Worm (Caenorhabditis elegans) whole organism, L2 larva: Measurements from ENCODE around the gene best-9.

Source experiments
- C34F6.9 ChIP-seq: fragments of 150-350 bp; optimal IDR thresholded peaks from 2 replicates; lab custom pipeline; 2014; ENCODE audit warnings: missing biosample characterization, missing genetic modification characterization
- F13H6.1 ChIP-seq: sonication (generic microtip); optimal IDR thresholded peaks from 2 replicates; lab custom pipeline; 2016; ENCODE audit warnings: missing genetic modification characterization, missing compliant biosample characterization
- R02D3.7 ChIP-seq: fragments of 150-350 bp; optimal IDR thresholded peaks from 2 replicates; lab custom pipeline; 2014; ENCODE audit warnings: missing biosample characterization, missing genetic modification characterization
- ZK546.5 ChIP-seq: sonication (generic microtip); optimal IDR thresholded peaks from 2 replicates; lab custom pipeline; 2017; ENCODE audit warnings: missing biosample characterization, missing genetic modification characterization
- alr-1 ChIP-seq: fragments of 150-350 bp; optimal IDR thresholded peaks from 2 replicates; lab custom pipeline; 2014; ENCODE audit warnings: missing biosample characterization, missing genetic modification characterization
- blmp-1 ChIP-seq: sonication (generic microtip); optimal IDR thresholded peaks from 2 replicates; lab custom pipeline; 2017; ENCODE audit warnings: missing genetic modification characterization, mild to moderate bottlenecking, missing compliant biosample characterization, antibody characterized with exemption, moderate library complexity; ENCODE audit not compliant: insufficient read depth
- ceh-16 ChIP-seq: fragments of 150-350 bp; optimal IDR thresholded peaks from 2 replicates; lab custom pipeline; 2014; ENCODE audit warnings: missing biosample characterization, missing genetic modification characterization
- crh-2 ChIP-seq: sonication (generic microtip); optimal IDR thresholded peaks from 2 replicates; lab custom pipeline; 2017; ENCODE audit warnings: missing biosample characterization, missing genetic modification characterization
- dmd-4 ChIP-seq: sonication (generic microtip); optimal IDR thresholded peaks from 2 replicates; lab custom pipeline; 2017; ENCODE audit warnings: missing biosample characterization, missing genetic modification characterization
- egl-27 ChIP-seq: sonication (generic microtip); optimal IDR thresholded peaks from 3 replicates; lab custom pipeline; 2017; ENCODE audit warnings: missing biosample characterization, missing genetic modification reagents, missing genetic modification characterization
- elt-3 ChIP-seq: sonication (generic microtip); optimal IDR thresholded peaks from 2 replicates; lab custom pipeline; 2017; ENCODE audit warnings: missing biosample characterization, missing genetic modification characterization
- fos-1 ChIP-seq: fragments of 150-350 bp; optimal IDR thresholded peaks from 2 replicates; lab custom pipeline; 2014; ENCODE audit warnings: missing biosample characterization, missing genetic modification characterization
- gmeb-1 ChIP-seq: fragments of 150-350 bp; optimal IDR thresholded peaks from 2 replicates; lab custom pipeline; 2014; ENCODE audit warnings: missing biosample characterization, missing genetic modification characterization
- lin-11 ChIP-seq: fragments of 150-350 bp; sonication (generic microtip); optimal IDR thresholded peaks from 2 replicates; lab custom pipeline; 2014; ENCODE audit warnings: missing biosample characterization, missing genetic modification characterization, inconsistent platforms, mixed read lengths
- lin-13 ChIP-seq: fragments of 150-350 bp; optimal IDR thresholded peaks from 2 replicates; lab custom pipeline; 2014; ENCODE audit warnings: missing biosample characterization, missing genetic modification reagents, missing genetic modification characterization
- lin-39 ChIP-seq: fragments of 150-350 bp; optimal IDR thresholded peaks from 2 replicates; lab custom pipeline; 2014; ENCODE audit warnings: missing biosample characterization, missing genetic modification reagents, missing genetic modification characterization
- lsy-2 ChIP-seq, 2 experiments: fragments of 150-350 bp in 1 of 2; sonication (generic microtip) in 1 of 2; optimal IDR thresholded peaks; 2 replicates each; lab custom pipeline; 2014 to 2017; ENCODE audit warnings: missing biosample characterization in 2 of 2, missing genetic modification characterization in 2 of 2
- mab-5 ChIP-seq: fragments of 150-350 bp; optimal IDR thresholded peaks from 2 replicates; lab custom pipeline; 2014; ENCODE audit warnings: missing biosample characterization, missing genetic modification characterization
- mdl-1 ChIP-seq, 2 experiments: fragments of 150-350 bp in 1 of 2; sonication (generic microtip) in 1 of 2; optimal IDR thresholded peaks; 2 replicates each; lab custom pipeline; 2017; ENCODE audit warnings: missing biosample characterization in 2 of 2, missing genetic modification characterization in 2 of 2
- nhr-11 ChIP-seq: fragments of 150-350 bp; optimal IDR thresholded peaks from 2 replicates; lab custom pipeline; 2014; ENCODE audit warnings: missing biosample characterization, missing genetic modification characterization
- nhr-129 ChIP-seq: fragments of 150-350 bp; optimal IDR thresholded peaks from 2 replicates; lab custom pipeline; 2014; ENCODE audit warnings: missing biosample characterization, missing genetic modification characterization
- nhr-21 ChIP-seq: fragments of 150-350 bp; optimal IDR thresholded peaks from 2 replicates; lab custom pipeline; 2014; ENCODE audit warnings: missing biosample characterization, missing genetic modification characterization
- nhr-237 ChIP-seq: fragments of 150-350 bp; optimal IDR thresholded peaks from 2 replicates; lab custom pipeline; 2014; ENCODE audit warnings: missing biosample characterization, missing genetic modification characterization
- nhr-25 ChIP-seq: fragments of 150-350 bp; sonication (generic microtip); optimal IDR thresholded peaks from 3 replicates; lab custom pipeline; 2014; ENCODE audit warnings: missing biosample characterization, missing genetic modification characterization
- nhr-6 ChIP-seq: fragments of 150-350 bp; optimal IDR thresholded peaks from 2 replicates; lab custom pipeline; 2014; ENCODE audit warnings: missing biosample characterization, missing genetic modification characterization
- nhr-77 ChIP-seq: fragments of 150-350 bp; optimal IDR thresholded peaks from 2 replicates; lab custom pipeline; 2014; ENCODE audit warnings: missing biosample characterization, missing genetic modification characterization
- peb-1 ChIP-seq: fragments of 150-350 bp; optimal IDR thresholded peaks from 2 replicates; lab custom pipeline; 2014; ENCODE audit warnings: missing biosample characterization, missing genetic modification characterization
- sem-4 ChIP-seq: fragments of 150-350 bp; optimal IDR thresholded peaks from 2 replicates; lab custom pipeline; 2014; ENCODE audit warnings: missing biosample characterization, missing genetic modification reagents, missing genetic modification characterization
- skn-1 ChIP-seq: sonication (generic microtip); optimal IDR thresholded peaks from 2 replicates; lab custom pipeline; 2017; ENCODE audit warnings: missing biosample characterization, missing genetic modification characterization
- sma-3 ChIP-seq: sonication (generic microtip); optimal IDR thresholded peaks from 2 replicates; lab custom pipeline; 2016; ENCODE audit warnings: missing genetic modification reagents, missing genetic modification characterization, missing compliant biosample characterization
- sma-9 ChIP-seq, 2 experiments: fragments of 150-350 bp in 1 of 2; sonication (generic microtip) in 1 of 2; optimal IDR thresholded peaks; 2 replicates each; lab custom pipeline; 2014 to 2016; ENCODE audit warnings: missing genetic modification characterization in 2 of 2, mild to moderate bottlenecking in 1 of 2, missing biosample characterization in 1 of 2, missing compliant biosample characterization in 1 of 2, missing genetic modification reagents in 1 of 2, moderate library complexity in 1 of 2
- snpc-4 ChIP-seq: fragments of 150-350 bp; optimal IDR thresholded peaks from 2 replicates; lab custom pipeline; 2014; ENCODE audit warnings: missing biosample characterization, missing genetic modification characterization
- unc-55 ChIP-seq: fragments of 150-350 bp; sonication (generic microtip); optimal IDR thresholded peaks from 3 replicates; lab custom pipeline; 2014; ENCODE audit warnings: missing biosample characterization, missing genetic modification reagents, missing genetic modification characterization
- zag-1 ChIP-seq: fragments of 150-350 bp; optimal IDR thresholded peaks from 2 replicates; lab custom pipeline; 2014; ENCODE audit warnings: missing biosample characterization, missing genetic modification characterization
- ztf-1 ChIP-seq: fragments of 200-800 bp; sonication (Bioruptor generic); conservative IDR thresholded peaks from 2 replicates; pipeline ENCODE4 v1.3.6; 2022; ENCODE audit warnings: missing genetic modification characterization, missing compliant biosample characterization
- ztf-11 ChIP-seq: sonication (generic microtip); optimal IDR thresholded peaks from 2 replicates; lab custom pipeline; 2017; ENCODE audit warnings: missing biosample characterization, missing genetic modification characterization
- ztf-4 ChIP-seq: fragments of 150-350 bp; optimal IDR thresholded peaks from 2 replicates; lab custom pipeline; 2014; ENCODE audit warnings: missing biosample characterization, missing genetic modification characterization

Gene best-9

ce11 chrIV:6552036-6552435, 8.5 kb upstream of the best-9 start:
- no peak for TF ChIP-seq sma-3 (GFP tag; lab: Kevin White, UChicago)

ce11 chrIV:6554865-6555264, 5.7 kb upstream of the best-9 start:
- TF ChIP-seq sem-4 (tag; lab: Kevin White, UChicago), result no peak
- TF ChIP-seq nhr-129 (tag; lab: Kevin White, UChicago), result peak; percentile 7
- TF ChIP-seq crh-2 (tag; lab: Kevin White, UChicago), result peak; percentile 47
- no peak for TF ChIP-seq nhr-77 (tag; lab: Kevin White, UChicago)
- TF ChIP-seq nhr-11 (tag; lab: Kevin White, UChicago), result no peak
- TF ChIP-seq lin-11 (tag; lab: Kevin White, UChicago), result no peak
- TF ChIP-seq mab-5 (tag; lab: Kevin White, UChicago), result no peak
- peak; percentile 23 for TF ChIP-seq gmeb-1 (tag; lab: Kevin White, UChicago)
- no peak for TF ChIP-seq snpc-4
- no peak for TF ChIP-seq mdl-1 (tag; optimal IDR thresholded peaks at IDR 0.05; lab: Kevin White, UChicago)
- no peak for TF ChIP-seq ztf-11
- TF ChIP-seq nhr-21, result peak; percentile 15
- peak; percentile 83 for TF ChIP-seq sma-9 (GFP tag; optimal IDR thresholded peaks at IDR 0.05; lab: Kevin White, UChicago)
- TF ChIP-seq sma-9 (tag; optimal IDR thresholded peaks at IDR 0.05; lab: Kevin White, UChicago), result no peak
- TF ChIP-seq C34F6.9 (tag; lab: Kevin White, UChicago), result no peak
- TF ChIP-seq lsy-2 (tag; optimal IDR thresholded peaks at IDR 0.05; lab: Kevin White, UChicago), result peak in 1 of 2 experiments; percentile 17
- TF ChIP-seq ztf-4 (tag; lab: Kevin White, UChicago), result no peak
- TF ChIP-seq sma-3 (GFP tag; lab: Kevin White, UChicago), result peak; percentile 26
- peak; percentile 97 for TF ChIP-seq fos-1 (tag; lab: Kevin White, UChicago)
- no peak for TF ChIP-seq peb-1

DNA sequence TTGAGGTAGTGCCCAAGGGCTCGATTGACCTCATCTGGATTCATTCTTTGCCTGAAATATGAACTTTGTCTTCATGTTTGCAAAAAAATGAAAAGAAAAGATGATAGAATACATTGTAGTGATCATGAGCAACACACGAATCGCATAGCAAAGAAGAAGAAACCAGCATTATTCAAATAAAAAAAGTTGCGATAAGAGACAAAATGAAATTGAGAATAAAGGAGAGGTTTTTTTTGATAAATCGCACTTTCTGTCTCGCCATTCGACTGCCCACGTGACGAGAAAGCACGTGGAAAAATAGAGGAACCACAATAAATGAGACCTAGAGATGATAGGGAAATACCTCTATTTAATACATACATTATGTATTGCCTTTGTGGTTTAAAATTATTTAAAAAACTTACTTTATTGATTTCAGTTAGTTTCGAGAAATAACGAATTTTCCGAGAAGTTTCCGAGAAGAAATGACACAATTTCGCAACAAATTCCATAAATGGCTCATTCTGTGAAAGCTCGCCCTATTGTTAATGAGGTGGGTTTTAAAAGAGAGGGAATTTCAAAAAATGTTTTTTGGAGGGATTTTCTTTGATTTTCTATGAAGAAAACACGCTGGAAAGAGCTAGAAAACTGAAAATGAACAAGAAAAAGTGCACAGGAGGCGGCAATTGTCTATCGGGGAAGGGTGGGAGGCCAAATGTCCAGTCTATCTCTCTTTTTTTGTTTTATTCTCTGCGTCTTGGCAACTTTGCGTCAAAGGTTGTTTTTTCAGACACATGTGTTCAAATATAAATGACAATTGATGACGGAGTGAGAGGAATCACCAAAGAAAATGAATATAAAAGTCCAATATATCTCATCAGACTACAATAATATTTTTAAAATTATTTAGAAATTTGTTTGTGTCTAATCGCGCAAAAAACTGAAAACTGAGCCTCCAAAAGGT, 4.9 kb upstream of the best-9 start, which contains the start of gene paqr-1:
paqr-1 (minus strand) TSS at position 51 of the 943 bp plus-strand sequence.
- TF ChIP-seq ztf-4 (tag; lab: Kevin White, UChicago), result no peak
- TF ChIP-seq ceh-16 (tag; lab: Kevin White, UChicago), result no peak
- TF ChIP-seq nhr-21, result no peak
- TF ChIP-seq fos-1 (tag; lab: Kevin White, UChicago), result peak; percentile 14
- no peak for TF ChIP-seq R02D3.7 (tag; lab: Kevin White, UChicago)
- TF ChIP-seq blmp-1 (tag; lab: Kevin White, UChicago), result peak; percentile 64
- no peak for TF ChIP-seq dmd-4
- no peak for TF ChIP-seq ztf-1
- TF ChIP-seq unc-55 (GFP tag; lab: Kevin White, UChicago), result peak; percentile 84
- TF ChIP-seq alr-1, result no peak
- peak; percentile 53 for TF ChIP-seq C34F6.9 (tag; lab: Kevin White, UChicago)
- no peak for TF ChIP-seq ZK546.5 (tag; lab: Kevin White, UChicago)
- TF ChIP-seq F13H6.1 (tag; lab: Kevin White, UChicago), result no peak
- TF ChIP-seq lsy-2 (tag; optimal IDR thresholded peaks at IDR 0.05; lab: Kevin White, UChicago), result peak in 1 of 2 experiments; percentile 51
- peak in 1 of 2 experiments; percentile 40 for TF ChIP-seq mdl-1 (tag; optimal IDR thresholded peaks at IDR 0.05; lab: Kevin White, UChicago)
- peak; percentile 14 for TF ChIP-seq crh-2 (tag; lab: Kevin White, UChicago)
- no peak for TF ChIP-seq elt-3
- TF ChIP-seq zag-1, result no peak
- no peak for TF ChIP-seq egl-27
- no peak for TF ChIP-seq nhr-237 (tag; lab: Kevin White, UChicago)
- TF ChIP-seq skn-1 (tag; lab: Kevin White, UChicago), result no peak
- TF ChIP-seq nhr-129 (tag; lab: Kevin White, UChicago), result peak; percentile 31
- no peak for TF ChIP-seq ztf-11
- TF ChIP-seq lin-13 (GFP tag; lab: Kevin White, UChicago), result no peak
- TF ChIP-seq nhr-6 (tag; lab: Kevin White, UChicago), result no peak
- TF ChIP-seq sma-9 (GFP tag; optimal IDR thresholded peaks at IDR 0.05; lab: Kevin White, UChicago), result peak; percentile 88
- TF ChIP-seq sma-9 (tag; optimal IDR thresholded peaks at IDR 0.05; lab: Kevin White, UChicago), result no peak
- no peak for TF ChIP-seq nhr-25 (tag; lab: Kevin White, UChicago)
- peak; percentile 36 for TF ChIP-seq gmeb-1 (tag; lab: Kevin White, UChicago)
- TF ChIP-seq sem-4 (tag; lab: Kevin White, UChicago), result no peak
- no peak for TF ChIP-seq lin-39
